Worm (Caenorhabditis elegans) whole organism, L3 larva: ENCODE data around the gene lido-10.

Experiments
- ZK546.5 ChIP-seq: sonication (generic microtip); optimal IDR thresholded peaks from 2 replicates; lab custom pipeline; 2017; ENCODE audit warnings: missing biosample characterization, missing genetic modification characterization
- aly-2 ChIP-seq: fragments of 150-350 bp; optimal IDR thresholded peaks from 2 replicates; lab custom pipeline; 2014; ENCODE audit warnings: missing biosample characterization, missing genetic modification characterization
- ama-1 ChIP-seq: fragments of 150-350 bp; optimal IDR thresholded peaks from 2 replicates; lab custom pipeline; 2018
- egl-27 ChIP-seq: sonication (generic microtip); optimal IDR thresholded peaks from 4 replicates; lab custom pipeline; 2017; ENCODE audit warnings: missing biosample characterization, missing genetic modification reagents, missing genetic modification characterization
- elt-2 ChIP-seq: sonication (generic microtip); optimal IDR thresholded peaks from 2 replicates; lab custom pipeline; 2016; ENCODE audit warnings: missing genetic modification reagents, mild to moderate bottlenecking, missing genetic modification characterization, missing compliant biosample characterization
- fkh-10 ChIP-seq: sonication (generic microtip); optimal IDR thresholded peaks from 2 replicates; lab custom pipeline; 2017; ENCODE audit warnings: missing biosample characterization, missing genetic modification reagents, missing genetic modification characterization
- fos-1 ChIP-seq: fragments of 150-350 bp; optimal IDR thresholded peaks from 2 replicates; lab custom pipeline; 2014; ENCODE audit warnings: missing biosample characterization, missing genetic modification characterization
- nhr-11 ChIP-seq: fragments of 150-350 bp; optimal IDR thresholded peaks from 2 replicates; lab custom pipeline; 2014; ENCODE audit warnings: missing biosample characterization, missing genetic modification characterization
- nhr-76 ChIP-seq: fragments of 150-350 bp; sonication (generic microtip); optimal IDR thresholded peaks from 5 replicates; lab custom pipeline; 2014; ENCODE audit warnings: missing biosample characterization, missing genetic modification characterization
- skn-1 ChIP-seq: fragments of 150-350 bp; optimal IDR thresholded peaks from 2 replicates; lab custom pipeline; 2014; ENCODE audit warnings: missing biosample characterization, missing genetic modification characterization
- snpc-4 ChIP-seq: fragments of 150-350 bp; optimal IDR thresholded peaks from 2 replicates; lab custom pipeline; 2014; ENCODE audit warnings: missing biosample characterization, missing genetic modification characterization
- unc-39 ChIP-seq: sonication (generic microtip); optimal IDR thresholded peaks from 4 replicates; lab custom pipeline; 2017; ENCODE audit warnings: missing biosample characterization, missing genetic modification characterization
- unc-62 ChIP-seq: fragments of 150-350 bp; sonication (generic microtip); optimal IDR thresholded peaks from 4 replicates; lab custom pipeline; 2014; ENCODE audit warnings: missing biosample characterization, missing genetic modification reagents, missing genetic modification characterization
- ztf-11 ChIP-seq: fragments of 150-350 bp; optimal IDR thresholded peaks from 2 replicates; lab custom pipeline; 2014; ENCODE audit warnings: missing biosample characterization, missing genetic modification characterization

- TF ChIP-seq snpc-4 (tag; lab: Kevin White, UChicago) (no peak), aly-2 (no peak), fkh-10 (GFP tag; lab: Kevin White, UChicago) (no peak), egl-27 (tag; lab: Kevin White, UChicago) (no peak), ama-1 (lab: Kevin White, UChicago) (no peak), unc-39 (tag; lab: Kevin White, UChicago) (no peak), unc-62 (no peak), elt-2 (tag; lab: Kevin White, UChicago) (no peak), nhr-11 (tag; lab: Kevin White, UChicago) (no peak), ZK546.5 (no peak), fos-1 (no peak), nhr-76 (no peak), ztf-11 (no peak), skn-1 (no peak)
These were observed 9.8 kb downstream of the lido-10 start, which contains the start of gene C41H7.9 for ce11 chrII:3012133-3012532.
